Fruit fly (Drosophila melanogaster) whole organism, embryonic: Measurements from ENCODE around the gene Ns1.

Experiments
- CG10209 ChIP-seq: fragments of 200-800 bp; sonication (Bioruptor generic); optimal IDR thresholded peaks from 3 replicates; lab custom pipeline; 2017; ENCODE audit warnings: missing biosample characterization, mild to moderate bottlenecking, missing genetic modification characterization, missing genetic modification reagents
- CG11456 ChIP-seq: fragments of 200-800 bp; sonication (Bioruptor generic); IDR thresholded peaks from 3 replicates; pipeline ENCODE4 v1.3.6; 2022; ENCODE audit warnings: missing biosample characterization, missing genetic modification characterization
- CG12071 ChIP-seq: fragments of 200-800 bp; sonication (Bioruptor generic); optimal IDR thresholded peaks from 3 replicates; lab custom pipeline; 2018; ENCODE audit warnings: missing biosample characterization, mild to moderate bottlenecking, missing genetic modification characterization
- CG12744 ChIP-seq: fragments of 200-800 bp; sonication (Bioruptor generic); optimal IDR thresholded peaks from 2 replicates; lab custom pipeline; 2016; ENCODE audit warnings: missing biosample characterization, missing genetic modification characterization
- CG12942 ChIP-seq: fragments of 200-800 bp; sonication (Bioruptor generic); optimal IDR thresholded peaks from 3 replicates; lab custom pipeline; 2016; ENCODE audit warnings: missing biosample characterization, missing genetic modification characterization
- CG13123 ChIP-seq: fragments of 200-800 bp; sonication (Bioruptor generic); optimal IDR thresholded peaks from 2 replicates; lab custom pipeline; 2016; ENCODE audit warnings: missing biosample characterization, missing genetic modification characterization
- CG13894 ChIP-seq: fragments of 200-800 bp; sonication (Bioruptor generic); optimal IDR thresholded peaks from 3 replicates; lab custom pipeline; 2018; ENCODE audit warnings: missing biosample characterization, mild to moderate bottlenecking, missing genetic modification characterization, moderate library complexity
- CG1529 ChIP-seq: fragments of 200-800 bp; sonication (Bioruptor generic); optimal IDR thresholded peaks from 3 replicates; lab custom pipeline; 2018; ENCODE audit warnings: missing biosample characterization, missing genetic modification characterization
- CG18011 ChIP-seq: fragments of 200-800 bp; sonication (Bioruptor generic); optimal IDR thresholded peaks from 2 replicates; lab custom pipeline; 2017; ENCODE audit warnings: missing biosample characterization, missing genetic modification characterization, mild to moderate bottlenecking, moderate library complexity, missing genotype
- CG30020 ChIP-seq: fragments of 200-800 bp; optimal IDR thresholded peaks from 2 replicates; lab custom pipeline; 2019; ENCODE audit warnings: missing biosample characterization, mild to moderate bottlenecking, missing genetic modification characterization, moderate library complexity
- CG30403 ChIP-seq: fragments of 200-800 bp; sonication (Bioruptor generic); optimal IDR thresholded peaks from 3 replicates; lab custom pipeline; 2016; ENCODE audit warnings: missing biosample characterization, missing genetic modification characterization
- CG30431 ChIP-seq: fragments of 200-800 bp; sonication (Bioruptor generic); optimal IDR thresholded peaks from 2 replicates; lab custom pipeline; 2017; ENCODE audit warnings: missing biosample characterization, missing genetic modification characterization
- CG3847 ChIP-seq: fragments of 200-800 bp; sonication (Bioruptor generic); IDR thresholded peaks from 2 replicates; pipeline ENCODE4 v1.3.6; 2022; ENCODE audit warnings: missing biosample characterization, missing genetic modification characterization
- CG6272 ChIP-seq: fragments of 200-800 bp; sonication (Bioruptor generic); IDR thresholded peaks from 2 replicates; pipeline ENCODE4 v1.3.6; 2022; ENCODE audit warnings: missing biosample characterization, missing genetic modification characterization
- CG6683 ChIP-seq: fragments of 200-800 bp; sonication (Bioruptor generic); optimal IDR thresholded peaks from 2 replicates; lab custom pipeline; 2017; ENCODE audit warnings: missing biosample characterization, mild to moderate bottlenecking, missing genetic modification characterization, missing genetic modification reagents
- CG6765 ChIP-seq: fragments of 200-800 bp; sonication (Bioruptor generic); optimal IDR thresholded peaks from 3 replicates; lab custom pipeline; 2017; ENCODE audit warnings: missing biosample characterization, mild to moderate bottlenecking, missing genetic modification characterization
- CG6813 ChIP-seq: fragments of 200-800 bp; sonication (Bioruptor generic); optimal IDR thresholded peaks from 2 replicates; lab custom pipeline; 2017; ENCODE audit warnings: missing biosample characterization, missing genetic modification characterization, mild to moderate bottlenecking, moderate library complexity, missing genetic modification reagents
- CG7271 ChIP-seq: fragments of 200-800 bp; sonication (Bioruptor generic); optimal IDR thresholded peaks from 2 replicates; lab custom pipeline; 2018; ENCODE audit warnings: missing biosample characterization, mild to moderate bottlenecking, missing genetic modification characterization, moderate library complexity
- CG7372 ChIP-seq: fragments of 200-800 bp; sonication (Bioruptor generic); IDR thresholded peaks from 2 replicates; pipeline ENCODE4 v1.3.6; 2022; ENCODE audit warnings: missing biosample characterization, missing genetic modification characterization
- CG8089 ChIP-seq: fragments of 200-800 bp; sonication (Bioruptor generic); optimal IDR thresholded peaks from 3 replicates; lab custom pipeline; 2016; ENCODE audit warnings: missing biosample characterization, missing genetic modification characterization
- CG8478 ChIP-seq: fragments of >200 bp; optimal IDR thresholded peaks from 2 replicates; lab custom pipeline; 2018
- CG9727 ChIP-seq: fragments of 200-800 bp; sonication (Bioruptor generic); optimal IDR thresholded peaks from 3 replicates; lab custom pipeline; 2017; ENCODE audit warnings: missing biosample characterization, mild to moderate bottlenecking, missing genetic modification characterization
- CrebB ChIP-seq: fragments of 200-800 bp; sonication (Bioruptor generic); optimal IDR thresholded peaks from 3 replicates; lab custom pipeline; 2018; ENCODE audit warnings: missing biosample characterization, mild to moderate bottlenecking, missing genetic modification characterization
- Dip3 ChIP-seq: fragments of 200-800 bp; sonication (Bioruptor generic); optimal IDR thresholded peaks from 3 replicates; lab custom pipeline; 2016; ENCODE audit warnings: missing biosample characterization, missing genetic modification characterization
- Doc3 ChIP-seq: fragments of 200-800 bp; sonication (Bioruptor generic); IDR thresholded peaks from 3 replicates; pipeline ENCODE4 v1.3.6; 2022; ENCODE audit warnings: missing biosample characterization, missing genetic modification characterization; ENCODE audit not compliant: partially characterized antibody
- Hr51 ChIP-seq, 2 experiments: fragments of 200-800 bp; sonication (Bioruptor generic); optimal IDR thresholded peaks; 2 replicates in 1 of 2; 3 replicates in 1 of 2; lab custom pipeline; 2016 to 2018; ENCODE audit warnings: missing biosample characterization in 2 of 2, missing genetic modification characterization in 2 of 2, mild to moderate bottlenecking in 1 of 2, moderate library complexity in 1 of 2
- MBD-R2 ChIP-seq: fragments of 200-800 bp; sonication (Bioruptor generic); IDR thresholded peaks from 2 replicates; pipeline ENCODE4 v1.3.6; 2022; ENCODE audit warnings: missing biosample characterization, missing genetic modification characterization
- Med ChIP-seq: fragments of 200-800 bp; sonication (Bioruptor generic); peaks from one replicate; lab custom pipeline; 2016; ENCODE audit warnings: missing biosample characterization, missing genetic modification characterization, mild to moderate bottlenecking, inconsistent platforms, moderate library complexity
- Poxn ChIP-seq: fragments of 200-800 bp; sonication (Bioruptor generic); IDR thresholded peaks from 2 replicates; pipeline ENCODE4 v1.3.6; 2022; ENCODE audit warnings: missing biosample characterization, missing genetic modification characterization
- Sry-δ ChIP-seq: fragments of 200-800 bp; sonication (Bioruptor generic); optimal IDR thresholded peaks from 2 replicates; lab custom pipeline; 2016; ENCODE audit warnings: missing biosample characterization, missing genetic modification characterization
- Tbp ChIP-seq: fragments of >200 bp; optimal IDR thresholded peaks from 2 replicates; lab custom pipeline; 2018; ENCODE audit warnings: missing biosample characterization, missing genetic modification characterization
- Xrp1 ChIP-seq: fragments of 200-800 bp; sonication (Bioruptor generic); IDR thresholded peaks from 2 replicates; pipeline ENCODE4 v1.3.6; 2022; ENCODE audit warnings: missing biosample characterization, missing genetic modification characterization
- gfzf ChIP-seq: fragments of 200-800 bp; sonication (Bioruptor generic); optimal IDR thresholded peaks from 2 replicates; lab custom pipeline; 2016; ENCODE audit warnings: missing biosample characterization, mild to moderate bottlenecking, missing genetic modification characterization, moderate library complexity
- gro ChIP-seq: fragments of 200-800 bp; sonication (Bioruptor generic); optimal IDR thresholded peaks from 2 replicates; lab custom pipeline; 2016; ENCODE audit warnings: missing biosample characterization, missing genetic modification characterization
- gsb-n ChIP-seq: fragments of 200-800 bp; sonication (Bioruptor generic); optimal IDR thresholded peaks from 3 replicates; lab custom pipeline; 2018; ENCODE audit warnings: missing biosample characterization, mild to moderate bottlenecking, missing genetic modification characterization
- gt ChIP-seq: fragments of 200-800 bp; sonication (Bioruptor generic); IDR thresholded peaks from 2 replicates; pipeline ENCODE4 v1.3.6; 2022; ENCODE audit warnings: missing biosample characterization, missing genetic modification characterization
- mam ChIP-seq: fragments of 200-800 bp; sonication (Bioruptor generic); optimal IDR thresholded peaks from 3 replicates; lab custom pipeline; 2016; ENCODE audit warnings: missing biosample characterization, missing genetic modification characterization
- nerfin-2 ChIP-seq: fragments of 200-800 bp; sonication (Bioruptor generic); IDR thresholded peaks from 2 replicates; pipeline ENCODE4 v1.3.6; 2022; ENCODE audit warnings: missing biosample characterization, missing genetic modification characterization; ENCODE audit not compliant: partially characterized antibody
- oc ChIP-seq: fragments of 200-800 bp; sonication (Bioruptor generic); optimal IDR thresholded peaks from 2 replicates; lab custom pipeline; 2018; ENCODE audit warnings: missing biosample characterization, mild to moderate bottlenecking, missing genetic modification characterization, moderate library complexity
- odd ChIP-seq: fragments of 200-800 bp; sonication (Bioruptor generic); optimal IDR thresholded peaks from 2 replicates; lab custom pipeline; 2017; ENCODE audit warnings: missing biosample characterization, mild to moderate bottlenecking, missing genetic modification characterization
- otp ChIP-seq: fragments of 200-800 bp; sonication (Bioruptor generic); IDR thresholded peaks from 3 replicates; pipeline ENCODE4, ENCODE4 v1.3.6; 2022; ENCODE audit warnings: missing biosample characterization, missing genetic modification characterization
- pb ChIP-seq: fragments of 200-800 bp; sonication (Bioruptor generic); optimal IDR thresholded peaks from 3 replicates; lab custom pipeline; 2016; ENCODE audit warnings: missing biosample characterization, missing genetic modification characterization
- row ChIP-seq: fragments of 200-800 bp; sonication (Bioruptor generic); IDR thresholded peaks from 3 replicates; pipeline ENCODE4 v1.3.6; 2022; ENCODE audit warnings: missing biosample characterization, missing genetic modification characterization
- scrt ChIP-seq: fragments of 200-800 bp; sonication (Bioruptor generic); optimal IDR thresholded peaks from 2 replicates; lab custom pipeline; 2018; ENCODE audit warnings: missing biosample characterization, mild to moderate bottlenecking, missing genetic modification characterization, moderate library complexity
- sens ChIP-seq: fragments of 200-800 bp; sonication (Bioruptor generic); peaks from one replicate; lab custom pipeline; 2016; ENCODE audit warnings: missing biosample characterization, missing genetic modification characterization
- stwl ChIP-seq: fragments of 200-800 bp; sonication (Bioruptor generic); optimal IDR thresholded peaks from 3 replicates; lab custom pipeline; 2018; ENCODE audit warnings: missing biosample characterization, mild to moderate bottlenecking, missing genetic modification characterization, moderate library complexity
- vnd ChIP-seq: fragments of 200-800 bp; sonication (Bioruptor generic); IDR thresholded peaks from 3 replicates; pipeline ENCODE4 v1.3.6; 2022; ENCODE audit warnings: missing biosample characterization, missing genetic modification characterization; ENCODE audit not compliant: partially characterized antibody
- zen2 ChIP-seq: fragments of 200-800 bp; sonication (Bioruptor generic); IDR thresholded peaks from 3 replicates; pipeline ENCODE4 v1.3.6; 2022; ENCODE audit warnings: missing biosample characterization, missing genetic modification characterization; ENCODE audit not compliant: partially characterized antibody
- zf30C ChIP-seq: fragments of 200-800 bp; sonication (Bioruptor generic); optimal IDR thresholded peaks from 3 replicates; lab custom pipeline; 2018; ENCODE audit warnings: missing biosample characterization, mild to moderate bottlenecking, missing genetic modification characterization

Ns1 gene

DNA sequence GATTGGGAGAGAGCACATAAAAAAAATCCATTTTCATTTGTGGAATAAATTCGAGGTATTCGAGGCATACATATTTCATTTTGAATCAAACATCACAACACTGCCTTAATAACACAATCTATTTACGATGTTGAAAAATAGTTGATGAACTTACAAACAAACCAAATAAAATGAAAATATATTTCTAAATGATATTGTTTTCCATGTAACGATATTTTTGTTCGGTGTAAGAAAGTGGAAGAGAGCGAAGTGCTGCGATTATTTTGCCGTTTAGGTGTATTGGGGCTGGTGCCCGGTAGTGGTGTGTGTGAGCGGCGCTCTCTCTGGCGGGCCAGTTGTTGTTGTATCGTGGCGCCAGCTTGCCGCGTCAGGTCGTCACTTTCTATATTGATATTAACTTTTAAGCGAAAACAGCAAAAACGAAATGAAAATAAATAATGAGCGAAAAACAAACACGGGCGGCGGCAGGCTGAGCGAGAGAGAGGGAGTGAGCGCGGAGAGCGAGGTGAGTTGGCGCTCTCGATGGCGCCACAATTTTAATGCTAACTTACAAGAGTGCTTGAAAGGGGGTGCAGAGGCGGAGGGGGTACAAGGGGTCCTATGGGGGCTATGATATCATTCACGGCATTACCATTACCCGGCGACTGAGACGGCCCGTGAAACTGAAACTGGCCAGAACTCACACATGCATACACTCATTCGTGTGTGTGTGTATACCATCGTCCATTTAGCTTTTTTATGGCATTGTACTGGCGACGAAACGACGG, 7.3 kb downstream of the Ns1 start (continued):
- TF ChIP-seq MBD-R2 (GFP tag; lab: Robert Waterston, UW) (peak; percentile 50; the same call in 1 of the 2 replicates), CG6813 (GFP tag; lab: Kevin White, UChicago) (peak; percentile 90), CG8089 (GFP tag; lab: Kevin White, UChicago) (peak; percentile 69), pb (peak; percentile 72), CG12744 (GFP tag; lab: Kevin White, UChicago) (peak; percentile 89), CG12942 (GFP tag; lab: Kevin White, UChicago) (peak; percentile 85), Tbp (GFP tag; lab: Kevin White, UChicago) (no peak), CG6272 (GFP tag; lab: Robert Waterston, UW) (peak; percentile 78), CG1529 (GFP tag; lab: Kevin White, UChicago) (peak; percentile 87), row (GFP tag; lab: Robert Waterston, UW) (peak; percentile 97), gt (0 out of 2 replicates have a peak, but pooled peaks have one; percentile 46), zen2 (GFP tag; lab: Robert Waterston, UW) (no peak), CG30431 (peak; percentile 82), scrt (GFP tag; lab: Kevin White, UChicago) (peak; percentile 91), mam (GFP tag; lab: Kevin White, UChicago) (peak; percentile 91), odd (GFP tag; lab: Kevin White, UChicago) (peak; percentile 87), Doc3 (GFP tag; lab: Robert Waterston, UW) (no peak), CG6683 (GFP tag; lab: Kevin White, UChicago) (peak; percentile 90), stwl (tag; lab: Kevin White, UChicago) (peak; percentile 16), vnd (GFP tag; lab: Robert Waterston, UW) (no peak), Sry-δ (GFP tag; lab: Kevin White, UChicago) (peak; percentile 48), CG18011 (GFP tag; lab: Kevin White, UChicago) (peak; percentile 77), CG10209 (GFP tag; lab: Kevin White, UChicago) (peak; percentile 93), CG30020 (peak; percentile 65), Xrp1 (peak; percentile 91), CG6765 (GFP tag; lab: Kevin White, UChicago) (peak; percentile 84), gfzf (no peak), CG7372 (GFP tag; lab: Robert Waterston, UW) (peak; percentile 83), CG13123 (GFP tag; lab: Kevin White, UChicago) (peak; percentile 80), Med (GFP tag; lab: Kevin White, UChicago) (peak; percentile 98), CG11456 (GFP tag; lab: Robert Waterston, UW) (peak; percentile 78), Hr51 (GFP tag; optimal IDR thresholded peaks at IDR 0.05; lab: Kevin White, UChicago) (peak; percentile 82 to 97), CG3847 (GFP tag; lab: Robert Waterston, UW) (peak; percentile 85), CG30403 (GFP tag; lab: Kevin White, UChicago) (peak; percentile 96), CG8478 (lab: Kevin White, UChicago) (no peak), otp (GFP tag; lab: Robert Waterston, UW) (peak; percentile 73; the same call in 2 of the 3 replicates), gsb-n (tag; lab: Kevin White, UChicago) (peak; percentile 90), Poxn (GFP tag; lab: Robert Waterston, UW) (peak; percentile 61), CG13894 (tag; lab: Kevin White, UChicago) (peak; percentile 78), sens (peak; percentile 99), Dip3 (GFP tag; lab: Kevin White, UChicago) (peak; percentile 93), CG12071 (GFP tag; lab: Kevin White, UChicago) (peak; percentile 89), nerfin-2 (GFP tag; lab: Robert Waterston, UW) (no peak), CG7271 (tag; lab: Kevin White, UChicago) (peak; percentile 48), CrebB (tag; lab: Kevin White, UChicago) (peak; percentile 81), gro (GFP tag; lab: Kevin White, UChicago) (peak; percentile 85), zf30C (GFP tag; lab: Kevin White, UChicago) (peak; percentile 93), CG9727 (GFP tag; lab: Kevin White, UChicago) (peak; percentile 93), oc (tag; lab: Kevin White, UChicago) (peak; percentile 96)
